Fruit fly (Drosophila melanogaster) whole organism, prepupa: Measurements from ENCODE around the gene CG13937.

ENCODE experiments used
- CG10669 ChIP-seq: fragments of 200-800 bp; sonication (Bioruptor generic); optimal IDR thresholded peaks from 3 replicates; lab custom pipeline; 2018; ENCODE audit warnings: missing biosample characterization, mild to moderate bottlenecking, missing genetic modification characterization, moderate library complexity
- CG11294 ChIP-seq: fragments of 200-800 bp; sonication (Bioruptor generic); IDR thresholded peaks from 2 replicates; pipeline ENCODE4 v1.3.6; 2022; ENCODE audit warnings: missing biosample characterization, missing genetic modification characterization
- CG1621 ChIP-seq: fragments of 200-800 bp; sonication (Bioruptor generic); optimal IDR thresholded peaks from 3 replicates; lab custom pipeline; 2018; ENCODE audit warnings: missing biosample characterization, mild to moderate bottlenecking, missing genetic modification characterization
- CG16779 ChIP-seq: fragments of 200-800 bp; sonication (Bioruptor generic); optimal IDR thresholded peaks from 3 replicates; lab custom pipeline; 2017; ENCODE audit warnings: missing biosample characterization, mild to moderate bottlenecking, missing genetic modification characterization
- CG31627 ChIP-seq: fragments of 200-800 bp; sonication (Bioruptor generic); optimal IDR thresholded peaks from 3 replicates; lab custom pipeline; 2016; ENCODE audit warnings: missing biosample characterization, missing genetic modification characterization
- CG3919 ChIP-seq: fragments of 200-800 bp; sonication (Bioruptor generic); optimal IDR thresholded peaks from 3 replicates; lab custom pipeline; 2016; ENCODE audit warnings: missing biosample characterization, missing genetic modification characterization
- CG6163 ChIP-seq: fragments of 200-800 bp; sonication (Bioruptor generic); IDR thresholded peaks from 3 replicates; pipeline ENCODE4 v1.3.6; 2022; ENCODE audit warnings: missing biosample characterization, missing genetic modification characterization
- CG6276 ChIP-seq: fragments of 200-800 bp; sonication (Bioruptor generic); optimal IDR thresholded peaks from 2 replicates; lab custom pipeline; 2017; ENCODE audit warnings: missing biosample characterization, mild to moderate bottlenecking, missing genetic modification characterization
- CG6792 ChIP-seq: fragments of 200-800 bp; sonication (Bioruptor generic); optimal IDR thresholded peaks from 3 replicates; lab custom pipeline; 2016; ENCODE audit warnings: missing biosample characterization, missing genetic modification characterization
- CG6808 ChIP-seq: fragments of 200-800 bp; sonication (Bioruptor generic); optimal IDR thresholded peaks from 3 replicates; lab custom pipeline; 2017; ENCODE audit warnings: missing biosample characterization, missing genetic modification characterization, mild to moderate bottlenecking, moderate library complexity, missing genetic modification reagents
- CG6854 ChIP-seq: fragments of 200-800 bp; sonication (Bioruptor generic); optimal IDR thresholded peaks from 2 replicates; lab custom pipeline; 2017; ENCODE audit warnings: missing biosample characterization, mild to moderate bottlenecking, missing genetic modification characterization
- CG7368 ChIP-seq: fragments of 200-800 bp; sonication (Bioruptor generic); optimal IDR thresholded peaks from 3 replicates; lab custom pipeline; 2016; ENCODE audit warnings: missing biosample characterization, missing genetic modification characterization
- CG8119 ChIP-seq: fragments of 200-800 bp; sonication (Bioruptor generic); IDR thresholded peaks from 3 replicates; pipeline ENCODE4 v1.3.6; 2022; ENCODE audit warnings: missing biosample characterization, missing genetic modification characterization
- CG8319 ChIP-seq: fragments of 200-800 bp; sonication (Bioruptor generic); optimal IDR thresholded peaks from 3 replicates; lab custom pipeline; 2016; ENCODE audit warnings: missing biosample characterization, missing genetic modification characterization
- CG8632 ChIP-seq: fragments of 200-800 bp; sonication (Bioruptor generic); optimal IDR thresholded peaks from 3 replicates; lab custom pipeline; 2016; ENCODE audit warnings: missing biosample characterization, missing genetic modification characterization
- CG9139 ChIP-seq: fragments of 200-800 bp; sonication (Bioruptor generic); optimal IDR thresholded peaks from 3 replicates; lab custom pipeline; 2017; ENCODE audit warnings: missing biosample characterization, mild to moderate bottlenecking, missing genetic modification characterization
- Eip75B ChIP-seq: fragments of 200-800 bp; sonication (Bioruptor generic); optimal IDR thresholded peaks from 3 replicates; lab custom pipeline; 2016; ENCODE audit warnings: missing biosample characterization, missing genetic modification characterization
- Eip78C ChIP-seq: fragments of 200-800 bp; sonication (Bioruptor generic); peaks from one replicate; lab custom pipeline; 2016; ENCODE audit warnings: missing biosample characterization, missing genetic modification characterization
- Eip93F ChIP-seq: fragments of 200-800 bp; sonication (Bioruptor generic); optimal IDR thresholded peaks from 2 replicates; lab custom pipeline; 2016; ENCODE audit warnings: missing biosample characterization, mild to moderate bottlenecking, missing genetic modification characterization
- Ets21C ChIP-seq: fragments of 200-800 bp; sonication (Bioruptor generic); optimal IDR thresholded peaks from 3 replicates; lab custom pipeline; 2016; ENCODE audit warnings: missing biosample characterization, missing genetic modification characterization
- Ets96B ChIP-seq: fragments of 200-800 bp; optimal IDR thresholded peaks from 2 replicates; lab custom pipeline; 2019; ENCODE audit warnings: missing biosample characterization, mild to moderate bottlenecking, missing genetic modification characterization, moderate library complexity
- Gug ChIP-seq: fragments of 200-800 bp; sonication (Bioruptor generic); IDR thresholded peaks from 2 replicates; pipeline ENCODE4 v1.3.6; 2022; ENCODE audit warnings: missing biosample characterization, missing genetic modification characterization
- Lpt ChIP-seq: fragments of 200-800 bp; sonication (Bioruptor generic); optimal IDR thresholded peaks from 3 replicates; lab custom pipeline; 2016; ENCODE audit warnings: missing biosample characterization, missing genetic modification characterization
- Met ChIP-seq: fragments of 200-800 bp; sonication (Bioruptor generic); optimal IDR thresholded peaks from 3 replicates; lab custom pipeline; 2016; ENCODE audit warnings: missing biosample characterization, missing genetic modification characterization
- OdsH ChIP-seq: fragments of 200-800 bp; sonication (Bioruptor generic); optimal IDR thresholded peaks from 3 replicates; lab custom pipeline; 2016; ENCODE audit warnings: missing biosample characterization, missing genetic modification characterization
- Sox102F ChIP-seq: fragments of 200-800 bp; sonication (Bioruptor generic); optimal IDR thresholded peaks from 2 replicates; lab custom pipeline; 2016; ENCODE audit warnings: missing biosample characterization, mild to moderate bottlenecking, missing genetic modification characterization
- Sox14 ChIP-seq: fragments of 200-800 bp; sonication (Bioruptor generic); optimal IDR thresholded peaks from 3 replicates; lab custom pipeline; 2016; ENCODE audit warnings: missing biosample characterization, missing genetic modification characterization
- Sox15 ChIP-seq: fragments of 200-800 bp; sonication (Bioruptor generic); optimal IDR thresholded peaks from 3 replicates; lab custom pipeline; 2016; ENCODE audit warnings: missing biosample characterization, missing genetic modification characterization
- achi ChIP-seq: fragments of 200-800 bp; sonication (Bioruptor generic); optimal IDR thresholded peaks from 3 replicates; lab custom pipeline; 2016; ENCODE audit warnings: missing biosample characterization, missing genetic modification characterization
- acj6 ChIP-seq: fragments of 200-800 bp; sonication (Bioruptor generic); optimal IDR thresholded peaks from 3 replicates; lab custom pipeline; 2016; ENCODE audit warnings: missing biosample characterization, missing genetic modification characterization
- cyc ChIP-seq: fragments of 200-800 bp; sonication (Bioruptor generic); optimal IDR thresholded peaks from 3 replicates; lab custom pipeline; 2016; ENCODE audit warnings: missing biosample characterization, missing genetic modification characterization
- dsx ChIP-seq: fragments of 200-800 bp; optimal IDR thresholded peaks from 3 replicates; lab custom pipeline; 2019; ENCODE audit warnings: missing biosample characterization, mild to moderate bottlenecking, missing genetic modification characterization, moderate library complexity; ENCODE audit not compliant: poor library complexity, severe bottlenecking
- eg ChIP-seq: fragments of 200-800 bp; sonication (Bioruptor generic); IDR thresholded peaks from 3 replicates; pipeline ENCODE4 v1.3.6; 2022; ENCODE audit warnings: missing biosample characterization, missing genetic modification characterization
- esn ChIP-seq: fragments of 200-800 bp; sonication (Bioruptor generic); optimal IDR thresholded peaks from 2 replicates; lab custom pipeline; 2016; ENCODE audit warnings: missing biosample characterization, mild to moderate bottlenecking, missing genetic modification characterization, moderate library complexity
- lz ChIP-seq: fragments of 200-800 bp; sonication (Bioruptor generic); optimal IDR thresholded peaks from 3 replicates; lab custom pipeline; 2016; ENCODE audit warnings: missing biosample characterization, missing genetic modification characterization
- pdm3 ChIP-seq: fragments of 200-800 bp; sonication (Bioruptor generic); optimal IDR thresholded peaks from 3 replicates; lab custom pipeline; 2016; ENCODE audit warnings: missing biosample characterization, missing genetic modification characterization
- spab ChIP-seq: fragments of 200-800 bp; sonication (Bioruptor generic); optimal IDR thresholded peaks from 2 replicates; lab custom pipeline; 2017; ENCODE audit warnings: missing biosample characterization, mild to moderate bottlenecking, missing genetic modification characterization, missing genetic modification reagents
- svp ChIP-seq: fragments of 200-800 bp; sonication (Bioruptor generic); peaks from one replicate; lab custom pipeline; 2016; ENCODE audit warnings: missing biosample characterization, missing genetic modification characterization
- vri ChIP-seq: fragments of 200-800 bp; sonication (Bioruptor generic); optimal IDR thresholded peaks from 3 replicates; lab custom pipeline; 2016; ENCODE audit warnings: missing biosample characterization, mild to moderate bottlenecking, missing genetic modification characterization

CG13937 gene

dm6 chr3L:1856467-1857350 is 26.1 kb downstream of the CG13937 start, which contains the start of gene CG12024 (continued):
- peak; percentile 62 for TF ChIP-seq cyc (GFP tag; lab: Kevin White, UChicago)
- peak; percentile 57 for TF ChIP-seq Gug (GFP tag; lab: Robert Waterston, UW)
- peak; percentile 5 for TF ChIP-seq CG7368 (GFP tag; lab: Kevin White, UChicago)
- TF ChIP-seq eg (GFP tag; lab: Robert Waterston, UW) = peak; percentile 38; the same call in 1 of the 3 replicates
- peak; percentile 69 for TF ChIP-seq Met (GFP tag; lab: Kevin White, UChicago)
- TF ChIP-seq Ets96B (tag; lab: Kevin White, UChicago) = peak; percentile 22
- peak; percentile 15 for TF ChIP-seq vri (GFP tag; lab: Kevin White, UChicago)
- TF ChIP-seq lz (GFP tag; lab: Kevin White, UChicago) = peak; percentile 69
- peak; percentile 88 for TF ChIP-seq Eip78C (GFP tag; lab: Kevin White, UChicago)
- TF ChIP-seq Sox14 = peak; percentile 83
- no peak for TF ChIP-seq CG6854 (GFP tag; lab: Kevin White, UChicago)
- no peak for TF ChIP-seq CG6276
- TF ChIP-seq Eip93F (GFP tag; lab: Kevin White, UChicago) = no peak
- no peak for TF ChIP-seq CG6163 (GFP tag; lab: Robert Waterston, UW)
- TF ChIP-seq CG1621 = no peak
- TF ChIP-seq CG6792 = no peak
- peak; percentile 60 for TF ChIP-seq acj6 (GFP tag; lab: Kevin White, UChicago)
- TF ChIP-seq achi (GFP tag; lab: Kevin White, UChicago) = peak; percentile 73
- TF ChIP-seq svp (GFP tag; lab: Kevin White, UChicago) = peak; percentile 96
- peak; percentile 66 for TF ChIP-seq esn (GFP tag; lab: Kevin White, UChicago)

dm6 chr3L:1855491-1855890 is 27.4 kb downstream of the CG13937 start, which contains the start of gene CNMa:
CNMa (minus strand) TSS chr3L:1855591.
- TF ChIP-seq CG6808 (GFP tag; lab: Kevin White, UChicago) = no peak
- TF ChIP-seq svp (GFP tag; lab: Kevin White, UChicago) = peak; percentile 36
- no peak for TF ChIP-seq CG8632
- no peak for TF ChIP-seq Ets21C (GFP tag; lab: Kevin White, UChicago)
- TF ChIP-seq achi (GFP tag; lab: Kevin White, UChicago) = no peak
- TF ChIP-seq dsx (GFP tag; lab: Kevin White, UChicago) = no peak
- no peak for TF ChIP-seq CG31627

- TF ChIP-seq svp (GFP tag; lab: Kevin White, UChicago) = peak; percentile 96
- TF ChIP-seq esn (GFP tag; lab: Kevin White, UChicago) = no peak
Observed at dm6 chr3L:1853277-1853676, 29.6 kb downstream of the CG13937 start.

- no peak for TF ChIP-seq CG8119
- TF ChIP-seq CG6854 (GFP tag; lab: Kevin White, UChicago) = no peak
- no peak for TF ChIP-seq OdsH (GFP tag; lab: Kevin White, UChicago)
- TF ChIP-seq Lpt (GFP tag; lab: Kevin White, UChicago) = no peak
- no peak for TF ChIP-seq esn (GFP tag; lab: Kevin White, UChicago)
- TF ChIP-seq CG8319 (GFP tag; lab: Kevin White, UChicago) = no peak
- TF ChIP-seq Met (GFP tag; lab: Kevin White, UChicago) = no peak
Observed at dm6 chr3L:1850498-1850897, 32.3 kb downstream of the CG13937 start.

- TF ChIP-seq CG6276 (peak; percentile 66), achi (GFP tag; lab: Kevin White, UChicago) (peak; percentile 25), pdm3 (GFP tag; lab: Kevin White, UChicago) (peak; percentile 37), vri (GFP tag; lab: Kevin White, UChicago) (no peak), Met (GFP tag; lab: Kevin White, UChicago) (no peak), Gug (GFP tag; lab: Robert Waterston, UW) (peak; percentile 69), CG1621 (no peak), acj6 (GFP tag; lab: Kevin White, UChicago) (no peak), CG9139 (GFP tag; lab: Kevin White, UChicago) (no peak), Ets21C (GFP tag; lab: Kevin White, UChicago) (no peak), Eip75B (no peak), CG8632 (no peak), spab (GFP tag; lab: Kevin White, UChicago) (no peak), CG3919 (GFP tag; lab: Kevin White, UChicago) (no peak), CG8119 (peak; percentile 78), Sox14 (no peak), Lpt (GFP tag; lab: Kevin White, UChicago) (peak; percentile 47), Sox102F (GFP tag; lab: Kevin White, UChicago) (no peak), Sox15 (GFP tag; lab: Kevin White, UChicago) (no peak), CG10669 (GFP tag; lab: Kevin White, UChicago) (no peak), lz (GFP tag; lab: Kevin White, UChicago) (no peak), CG11294 (peak; percentile 63; the same call in 1 of the 2 replicates), dsx (GFP tag; lab: Kevin White, UChicago) (no peak), CG16779 (no peak), Eip78C (GFP tag; lab: Kevin White, UChicago) (no peak), cyc (GFP tag; lab: Kevin White, UChicago) (no peak)
Observed at dm6 chr3L:1844600-1844999, 38.2 kb downstream of the CG13937 start.
